Worm (Caenorhabditis elegans) whole organism, L4 larva: ENCODE results near the gene F11E6.9.

Source experiments
- T20F7.1 ChIP-seq: fragments of 200-800 bp; sonication (Bioruptor generic); optimal IDR thresholded peaks from 2 replicates; lab custom pipeline; 2018; ENCODE audit warnings: mild to moderate bottlenecking, missing genetic modification characterization, missing compliant biosample characterization
- ZK337.2 ChIP-seq: fragments of 200-800 bp; sonication (Bioruptor generic); IDR thresholded peaks from 2 replicates; pipeline ENCODE4 v1.3.6; 2022; ENCODE audit warnings: missing genetic modification reagents, missing genetic modification characterization, missing compliant biosample characterization
- ZK546.5 ChIP-seq, 2 experiments: sonication (generic microtip); optimal IDR thresholded peaks; 2 replicates each; lab custom pipeline; 2017; ENCODE audit warnings: missing biosample characterization in 2 of 2, missing genetic modification characterization in 2 of 2
- aha-1 ChIP-seq: fragments of 150-350 bp; peaks from one replicate; lab custom pipeline; 2014; ENCODE audit warnings: missing biosample characterization, missing genetic modification characterization
- arid-1 ChIP-seq: fragments of 200-800 bp; sonication (Bioruptor generic); conservative IDR thresholded peaks from 2 replicates; pipeline ENCODE4 v1.3.6; 2022; ENCODE audit warnings: missing genetic modification reagents, missing genetic modification characterization, missing compliant biosample characterization
- daf-12 ChIP-seq: fragments of 150-350 bp; optimal IDR thresholded peaks from 2 replicates; lab custom pipeline; 2014; ENCODE audit warnings: missing biosample characterization, missing genetic modification reagents, missing genetic modification characterization
- daf-16 ChIP-seq, 3 experiments: sonication (generic microtip); optimal IDR thresholded peaks; 2 replicates each; lab custom pipeline; 2016 to 2017; ENCODE audit warnings: missing genetic modification characterization in 3 of 3, missing genetic modification reagents in 3 of 3, mild to moderate bottlenecking in 2 of 3, missing compliant biosample characterization in 2 of 3, missing biosample characterization in 1 of 3, moderate library complexity in 1 of 3
- daf-19 ChIP-seq: fragments of 200-800 bp; sonication (Bioruptor generic); conservative IDR thresholded peaks from 2 replicates; pipeline ENCODE4 v1.3.6; 2022; ENCODE audit warnings: missing genetic modification characterization, missing compliant biosample characterization
- dmd-8 ChIP-seq: fragments of 200-800 bp; sonication (Bioruptor generic); IDR thresholded peaks from 2 replicates; pipeline ENCODE4 v1.3.6; 2022; ENCODE audit warnings: missing genetic modification characterization, missing compliant biosample characterization
- dve-1 ChIP-seq: sonication (generic microtip); optimal IDR thresholded peaks from 2 replicates; lab custom pipeline; 2017; ENCODE audit warnings: antibody characterized with exemption, mild to moderate bottlenecking, missing genetic modification characterization, missing compliant biosample characterization; ENCODE audit not compliant: insufficient read depth
- gei-8 ChIP-seq: fragments of 200-800 bp; sonication (Bioruptor generic); optimal IDR thresholded peaks from 2 replicates; lab custom pipeline; 2018; ENCODE audit warnings: mild to moderate bottlenecking, missing genetic modification characterization, missing compliant biosample characterization
- hlh-11 ChIP-seq: fragments of 200-800 bp; sonication (Bioruptor generic); optimal IDR thresholded peaks from 2 replicates; lab custom pipeline; 2018; ENCODE audit warnings: mild to moderate bottlenecking, missing genetic modification characterization, missing compliant biosample characterization
- hlh-30 ChIP-seq: sonication (generic microtip); optimal IDR thresholded peaks from 2 replicates; lab custom pipeline; 2017; ENCODE audit warnings: antibody characterized with exemption, mild to moderate bottlenecking, missing genetic modification characterization, missing compliant biosample characterization; ENCODE audit not compliant: insufficient read depth
- jun-1 ChIP-seq: fragments of 150-350 bp; optimal IDR thresholded peaks from 2 replicates; lab custom pipeline; 2014; ENCODE audit warnings: missing biosample characterization, missing genetic modification reagents, missing genetic modification characterization
- lim-7 ChIP-seq: fragments of 200-800 bp; sonication (Bioruptor generic); IDR thresholded peaks from 2 replicates; pipeline ENCODE4 v1.3.6; 2022; ENCODE audit warnings: missing genetic modification characterization, missing compliant biosample characterization
- lin-39 ChIP-seq: fragments of 150-350 bp; optimal IDR thresholded peaks from 2 replicates; lab custom pipeline; 2014; ENCODE audit warnings: missing biosample characterization, missing genetic modification reagents, missing genetic modification characterization
- lir-3 ChIP-seq: sonication (generic microtip); optimal IDR thresholded peaks from 2 replicates; lab custom pipeline; 2016; ENCODE audit warnings: mild to moderate bottlenecking, missing genetic modification characterization, missing compliant biosample characterization
- mdl-1 ChIP-seq, 2 experiments: fragments of 150-350 bp in 1 of 2; sonication (generic microtip) in 1 of 2; optimal IDR thresholded peaks; 2 replicates each; lab custom pipeline; 2014 to 2017; ENCODE audit warnings: missing biosample characterization in 2 of 2, missing genetic modification characterization in 2 of 2
- mes-2 ChIP-seq: sonication (generic microtip); optimal IDR thresholded peaks from 2 replicates; lab custom pipeline; 2016; ENCODE audit warnings: missing genotype, mild to moderate bottlenecking, missing genetic modification characterization, missing compliant biosample characterization; ENCODE audit not compliant: poor library complexity, severe bottlenecking
- nhr-28 ChIP-seq: fragments of 150-350 bp; optimal IDR thresholded peaks from 2 replicates; lab custom pipeline; 2014; ENCODE audit warnings: missing biosample characterization, missing genetic modification characterization
- nhr-77 ChIP-seq: fragments of 150-350 bp; optimal IDR thresholded peaks from 2 replicates; lab custom pipeline; 2014; ENCODE audit warnings: missing biosample characterization, missing genetic modification characterization
- pha-4 ChIP-seq, 2 experiments: fragments of 150-350 bp in 1 of 2; fragments of 200-800 bp in 1 of 2; sonication (Bioruptor generic) in 1 of 2; IDR thresholded peaks in 1 of 2; optimal IDR thresholded peaks in 1 of 2; 2 replicates each; pipeline versions ENCODE4 v1.3.6 to Lab custom; 2014 to 2022; ENCODE audit warnings: missing genetic modification characterization in 2 of 2, missing genetic modification reagents in 2 of 2, missing biosample characterization in 1 of 2, missing compliant biosample characterization in 1 of 2
- php-3 ChIP-seq: fragments of 200-800 bp; sonication (Bioruptor generic); IDR thresholded peaks from 2 replicates; pipeline ENCODE4 v1.3.6; 2022; ENCODE audit warnings: missing genetic modification reagents, missing genetic modification characterization, missing compliant biosample characterization
- pqm-1 ChIP-seq: sonication (generic microtip); optimal IDR thresholded peaks from 2 replicates; lab custom pipeline; 2017; ENCODE audit warnings: missing biosample characterization, missing genetic modification characterization
- skn-1 ChIP-seq: fragments of 150-350 bp; optimal IDR thresholded peaks from 2 replicates; lab custom pipeline; 2014; ENCODE audit warnings: missing biosample characterization, missing genetic modification characterization
- tag-97 ChIP-seq: fragments of 200-800 bp; sonication (Bioruptor generic); IDR thresholded peaks from 2 replicates; pipeline ENCODE4 v1.3.6; 2022; ENCODE audit warnings: missing genetic modification characterization, missing compliant biosample characterization
- zag-1 ChIP-seq: fragments of 150-350 bp; optimal IDR thresholded peaks from 2 replicates; lab custom pipeline; 2014; ENCODE audit warnings: missing biosample characterization, missing genetic modification characterization
- zip-11 ChIP-seq: fragments of 200-800 bp; sonication (Bioruptor generic); IDR thresholded peaks from 2 replicates; pipeline ENCODE4 v1.3.6; 2022; ENCODE audit warnings: missing genetic modification characterization, missing compliant biosample characterization
- ztf-11 ChIP-seq: fragments of 150-350 bp; optimal IDR thresholded peaks from 2 replicates; lab custom pipeline; 2014; ENCODE audit warnings: missing biosample characterization, missing genetic modification characterization
- ztf-7 ChIP-seq: fragments of 150-350 bp; optimal IDR thresholded peaks from 2 replicates; lab custom pipeline; 2014; ENCODE audit warnings: missing biosample characterization, missing genetic modification characterization

F11E6.9 gene

ce11 chrIV:17441260-17441659 is 33.9 kb downstream of the F11E6.9 start:
- TF ChIP-seq daf-16 (GFP tag; optimal IDR thresholded peaks at IDR 0.05; lab: Kevin White, UChicago), result no peak
- TF ChIP-seq daf-16 (tag; optimal IDR thresholded peaks at IDR 0.05; lab: Kevin White, UChicago), result peak; percentile 46
- peak; percentile 51 for TF ChIP-seq dve-1 (tag; lab: Kevin White, UChicago)
- peak; percentile 60 for TF ChIP-seq hlh-30 (tag; lab: Kevin White, UChicago)
- TF ChIP-seq daf-19, result no peak
- TF ChIP-seq mdl-1 (tag; optimal IDR thresholded peaks at IDR 0.05; lab: Kevin White, UChicago), result peak in 1 of 2 experiments; percentile 52
- TF ChIP-seq ZK546.5 (tag; optimal IDR thresholded peaks at IDR 0.05; lab: Kevin White, UChicago), result no peak

DNA sequence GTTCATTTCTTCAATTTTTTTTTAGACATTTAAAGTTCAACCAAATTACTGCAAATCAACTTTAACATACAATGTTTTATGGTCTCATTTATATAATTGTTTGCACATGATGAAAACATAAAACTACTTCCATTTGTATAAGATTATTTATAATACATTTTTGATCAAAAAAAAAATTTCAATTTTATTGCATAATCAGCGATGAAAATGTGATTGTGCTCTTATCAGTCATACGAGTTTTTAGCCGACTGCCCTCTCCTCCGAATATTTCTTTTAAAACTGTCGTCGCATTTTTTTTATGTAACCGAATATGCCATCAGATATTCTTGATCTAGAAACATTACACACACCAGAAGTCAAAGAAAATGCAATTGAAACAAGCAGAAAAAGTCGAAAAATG is 34.7 kb downstream of the F11E6.9 start, which contains the start of gene F08A7.1:
TSS of gene F08A7.1 (plus strand) at position 191 of the 400 bp plus-strand sequence.
- TF ChIP-seq php-3 (GFP tag; lab: Robert Waterston, UW) (peak; percentile 64), gei-8 (GFP tag; lab: Kevin White, UChicago) (no peak), nhr-28 (tag; lab: Kevin White, UChicago) (peak; percentile 67), nhr-77 (tag; lab: Kevin White, UChicago) (peak; percentile 0), mes-2 (no peak), hlh-30 (tag; lab: Kevin White, UChicago) (peak; percentile 12), zag-1 (no peak), pqm-1 (peak; percentile 72), lir-3 (tag; lab: Kevin White, UChicago) (no peak), daf-16 (GFP tag; optimal IDR thresholded peaks at IDR 0.05; lab: Kevin White, UChicago) (no peak), daf-16 (tag; optimal IDR thresholded peaks at IDR 0.05; lab: Kevin White, UChicago) (peak; percentile 48), dve-1 (tag; lab: Kevin White, UChicago) (peak; percentile 56), skn-1 (tag; lab: Kevin White, UChicago) (no peak), daf-12 (tag; lab: Kevin White, UChicago) (no peak), hlh-11 (peak; percentile 24), T20F7.1 (no peak), ZK337.2 (GFP tag; lab: Robert Waterston, UW) (no peak)

DNA sequence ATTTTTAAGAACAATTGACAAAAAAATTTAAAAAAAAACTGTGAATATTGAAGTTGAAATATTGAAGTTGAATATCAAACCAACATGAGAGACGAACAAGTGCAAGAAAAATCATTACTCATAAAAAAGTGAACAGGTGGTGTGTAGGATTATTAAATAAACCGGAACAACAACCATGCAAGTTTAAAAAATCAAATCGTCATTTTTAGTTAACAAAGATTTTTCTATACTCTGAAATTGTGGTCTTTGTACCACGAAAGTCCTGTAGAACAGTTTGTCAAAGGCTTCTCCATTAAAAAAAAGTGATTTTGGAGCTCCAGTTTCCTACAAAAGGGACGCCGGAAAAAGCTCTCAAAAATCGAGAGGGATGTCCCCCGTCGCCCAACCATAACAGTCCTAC is 35.1 kb downstream of the F11E6.9 start, which contains the start of gene C06A12.19:
TSS of gene C06A12.19 (minus strand) at position 101 of the 400 bp plus-strand sequence.
- TF ChIP-seq aha-1 (tag; lab: Kevin White, UChicago) (peak; percentile 57), mdl-1 (tag; optimal IDR thresholded peaks at IDR 0.05; lab: Kevin White, UChicago) (no peak)

ce11 chrIV:17437038-17437437 is 38.1 kb downstream of the F11E6.9 start, which contains the start of gene C06A12.8:
C06A12.8 (plus strand) TSS chrIV:17437338.
- TF ChIP-seq zip-11 (no peak), lin-39 (tag; lab: Kevin White, UChicago) (no peak), tag-97 (GFP tag; lab: Robert Waterston, UW) (no peak), arid-1 (GFP tag; lab: Robert Waterston, UW) (no peak), lim-7 (GFP tag; lab: Robert Waterston, UW) (no peak), ztf-11 (tag; lab: Kevin White, UChicago) (no peak), jun-1 (tag; lab: Kevin White, UChicago) (no peak), dmd-8 (GFP tag; lab: Robert Waterston, UW) (no peak), pha-4 (GFP tag; IDR thresholded peaks at IDR 0.05; lab: Robert Waterston, UW) (no peak), pha-4 (tag; optimal IDR thresholded peaks at IDR 0.05; lab: Kevin White, UChicago) (no peak)
- TF ChIP-seq, all 104 proteins: peak for 0

- no peak for TF ChIP-seq ztf-7 (tag; lab: Kevin White, UChicago)
These were observed 38.6 kb downstream of the F11E6.9 start, which contains the start of gene gcy-27 for ce11 chrIV:17436552-17436951. gcy-27 (minus strand) TSS chrIV:17436652.
